Worm (Caenorhabditis elegans) whole organism, L1 larva: ENCODE data around the gene T08E11.1.

Experiments
- ama-1 ChIP-seq: fragments of 150-350 bp; optimal IDR thresholded peaks from 2 replicates; lab custom pipeline; 2014
- egl-27 ChIP-seq, 2 experiments: fragments of 150-350 bp in 1 of 2; sonication (generic microtip); optimal IDR thresholded peaks; 3 replicates each; lab custom pipeline; 2017 to 2018; ENCODE audit warnings: missing biosample characterization in 2 of 2, missing genetic modification characterization in 2 of 2, missing genetic modification reagents in 2 of 2
- fos-1 ChIP-seq: fragments of 150-350 bp; optimal IDR thresholded peaks from 2 replicates; lab custom pipeline; 2014; ENCODE audit warnings: missing biosample characterization, missing genetic modification characterization
- hlh-17 ChIP-seq: fragments of 200-800 bp; sonication (Bioruptor generic); optimal IDR thresholded peaks from 2 replicates; lab custom pipeline; 2018; ENCODE audit warnings: missing genetic modification characterization, mild to moderate bottlenecking, missing compliant biosample characterization, moderate library complexity, borderline replicate concordance
- lsy-2 ChIP-seq, 2 experiments: fragments of 150-350 bp; optimal IDR thresholded peaks; 2 replicates each; lab custom pipeline; 2014; ENCODE audit warnings: missing biosample characterization in 2 of 2, missing genetic modification characterization in 2 of 2
- mep-1 ChIP-seq: fragments of 150-350 bp; optimal IDR thresholded peaks from 2 replicates; lab custom pipeline; 2014; ENCODE audit warnings: missing biosample characterization, missing genetic modification characterization
- nhr-76 ChIP-seq: sonication (generic microtip); optimal IDR thresholded peaks from 2 replicates; lab custom pipeline; 2017; ENCODE audit warnings: missing biosample characterization, missing genetic modification characterization
- pag-3 ChIP-seq: sonication (generic microtip); optimal IDR thresholded peaks from 2 replicates; lab custom pipeline; 2017; ENCODE audit warnings: missing genetic modification characterization, mild to moderate bottlenecking, missing compliant biosample characterization, antibody characterized with exemption, borderline replicate concordance; ENCODE audit not compliant: insufficient read depth
- pqm-1 ChIP-seq: sonication (generic microtip); optimal IDR thresholded peaks from 3 replicates; lab custom pipeline; 2017; ENCODE audit warnings: missing biosample characterization, missing genetic modification characterization
- tlp-1 ChIP-seq: fragments of 150-350 bp; optimal IDR thresholded peaks from 2 replicates; lab custom pipeline; 2014; ENCODE audit warnings: missing biosample characterization, missing genetic modification characterization
- unc-130 ChIP-seq: fragments of 150-350 bp; optimal IDR thresholded peaks from 2 replicates; lab custom pipeline; 2017; ENCODE audit warnings: missing biosample characterization, missing genetic modification characterization, inconsistent platforms
- unc-86 ChIP-seq: sonication (generic microtip); optimal IDR thresholded peaks from 2 replicates; lab custom pipeline; 2016; ENCODE audit warnings: missing genetic modification characterization, missing compliant biosample characterization
- zag-1 ChIP-seq: fragments of 150-350 bp; optimal IDR thresholded peaks from 2 replicates; lab custom pipeline; 2014; ENCODE audit warnings: missing biosample characterization, missing genetic modification characterization

- TF ChIP-seq nhr-76 (tag; lab: Kevin White, UChicago): no peak
- no peak for TF ChIP-seq pag-3 (tag; lab: Kevin White, UChicago)
- no peak for TF ChIP-seq pqm-1
- no peak for TF ChIP-seq egl-27 (tag; optimal IDR thresholded peaks at IDR 0.05; lab: Kevin White, UChicago)
- TF ChIP-seq mep-1 (tag; lab: Kevin White, UChicago): no peak
- TF ChIP-seq unc-86 (tag; lab: Kevin White, UChicago): no peak
- no peak for TF ChIP-seq zag-1 (tag; lab: Kevin White, UChicago)
- no peak for TF ChIP-seq hlh-17 (GFP tag; lab: Kevin White, UChicago)
- no peak for TF ChIP-seq unc-130 (tag; lab: Kevin White, UChicago)
- TF ChIP-seq tlp-1 (tag; lab: Kevin White, UChicago): no peak
- TF ChIP-seq fos-1 (tag; lab: Kevin White, UChicago): no peak
- no peak for TF ChIP-seq lsy-2 (tag; optimal IDR thresholded peaks at IDR 0.05; lab: Kevin White, UChicago)
- no peak for TF ChIP-seq ama-1 (lab: Kevin White, UChicago)
Measured at ce11 chrII:1850840-1851294, 14.6 kb downstream of the T08E11.1 start, which contains the start of gene C52E2.3.
